Worm (Caenorhabditis elegans) whole organism, young adult: ENCODE results near the gene dpf-2.

Experiments used
- B0019.2 ChIP-seq: fragments of 200-800 bp; sonication (Bioruptor generic); conservative IDR thresholded peaks from 2 replicates; pipeline ENCODE4 v1.3.6; 2022; ENCODE audit warnings: missing genetic modification reagents, missing genetic modification characterization, missing compliant biosample characterization
- B0035.1 ChIP-seq: sonication (generic microtip); optimal IDR thresholded peaks from 2 replicates; lab custom pipeline; 2016; ENCODE audit warnings: missing genetic modification characterization, mild to moderate bottlenecking, missing compliant biosample characterization, missing genotype, missing genetic modification reagents
- B0261.1 ChIP-seq: sonication (generic microtip); optimal IDR thresholded peaks from 2 replicates; lab custom pipeline; 2016; ENCODE audit warnings: mild to moderate bottlenecking, missing genetic modification characterization, moderate library complexity, missing compliant biosample characterization
- C17E4.6 ChIP-seq: fragments of 200-800 bp; sonication (Bioruptor generic); IDR thresholded peaks from 2 replicates; pipeline ENCODE4 v1.3.6; 2022; ENCODE audit warnings: missing genetic modification reagents, missing genetic modification characterization, missing compliant biosample characterization
- D2030.7 ChIP-seq: fragments of 200-800 bp; sonication (Bioruptor generic); IDR thresholded peaks from 2 replicates; pipeline ENCODE4 v1.3.6; 2022; ENCODE audit warnings: missing genetic modification reagents, missing genetic modification characterization, missing compliant biosample characterization
- F10E7.11 ChIP-seq: sonication (generic microtip); optimal IDR thresholded peaks from 2 replicates; lab custom pipeline; 2017; ENCODE audit warnings: mild to moderate bottlenecking, missing genetic modification characterization, moderate library complexity, missing compliant biosample characterization
- F55B11.4 ChIP-seq: sonication (generic microtip); optimal IDR thresholded peaks from 2 replicates; lab custom pipeline; 2016; ENCODE audit warnings: missing compliant biosample characterization, missing genetic modification characterization, borderline replicate concordance; ENCODE audit not compliant: insufficient read depth
- F57A8.1 ChIP-seq: fragments of 200-800 bp; sonication (Bioruptor generic); optimal IDR thresholded peaks from 2 replicates; lab custom pipeline; 2018; ENCODE audit warnings: mild to moderate bottlenecking, missing genetic modification characterization, moderate library complexity, missing compliant biosample characterization
- F57C9.4 ChIP-seq: sonication (generic microtip); optimal IDR thresholded peaks from 2 replicates; lab custom pipeline; 2017; ENCODE audit warnings: mild to moderate bottlenecking, missing genetic modification characterization, missing compliant biosample characterization
- K12H6.12 ChIP-seq: fragments of 200-800 bp; sonication (Bioruptor generic); optimal IDR thresholded peaks from 2 replicates; lab custom pipeline; 2018; ENCODE audit warnings: mild to moderate bottlenecking, missing genetic modification characterization, missing compliant biosample characterization
- T07F8.4 ChIP-seq: sonication (generic microtip); optimal IDR thresholded peaks from 2 replicates; lab custom pipeline; 2016; ENCODE audit warnings: mild to moderate bottlenecking, missing genetic modification characterization, moderate library complexity, missing compliant biosample characterization
- T26A5.8 ChIP-seq: sonication (generic microtip); optimal IDR thresholded peaks from 2 replicates; lab custom pipeline; 2016; ENCODE audit warnings: missing genetic modification characterization, missing compliant biosample characterization
- Y56A3A.18 ChIP-seq: fragments of 200-800 bp; sonication (Bioruptor generic); IDR thresholded peaks from 2 replicates; pipeline ENCODE4 v1.3.6; 2022; ENCODE audit warnings: missing genetic modification reagents, missing genetic modification characterization, missing compliant biosample characterization
- Y67H2A.10 ChIP-seq: fragments of 200-800 bp; sonication (Bioruptor generic); conservative IDR thresholded peaks from 2 replicates; pipeline ENCODE4 v1.3.6; 2022; ENCODE audit warnings: missing genetic modification reagents, missing genetic modification characterization, missing compliant biosample characterization
- Y95B8A.8 ChIP-seq: fragments of 200-800 bp; sonication (Bioruptor generic); IDR thresholded peaks from 2 replicates; pipeline ENCODE4 v1.3.6; 2022; ENCODE audit warnings: missing genetic modification reagents, missing genetic modification characterization, missing compliant biosample characterization
- ZK185.1 ChIP-seq: sonication (generic microtip); optimal IDR thresholded peaks from 2 replicates; lab custom pipeline; 2016; ENCODE audit warnings: mild to moderate bottlenecking, missing genetic modification characterization, missing compliant biosample characterization; ENCODE audit not compliant: poor library complexity, severe bottlenecking
- ama-1 ChIP-seq, 3 experiments: fragments of 150-350 bp in 1 of 3; sonication (generic microtip) in 2 of 3; optimal IDR thresholded peaks; 2 replicates each; lab custom pipeline; 2014 to 2018; ENCODE audit warnings: missing biosample characterization in 2 of 3, missing genetic modification characterization in 2 of 3, missing genetic modification reagents in 2 of 3
- attf-6 ChIP-seq: fragments of 200-800 bp; sonication (Bioruptor generic); IDR thresholded peaks from 2 replicates; pipeline ENCODE4 v1.3.6; 2022; ENCODE audit warnings: missing genetic modification reagents, missing genetic modification characterization, missing compliant biosample characterization
- bed-2 ChIP-seq: fragments of 200-800 bp; sonication (Bioruptor generic); IDR thresholded peaks from 2 replicates; pipeline ENCODE4 v1.3.6; 2022; ENCODE audit warnings: missing genetic modification reagents, missing genetic modification characterization, missing compliant biosample characterization
- ceh-100 ChIP-seq: fragments of 200-800 bp; sonication (Bioruptor generic); IDR thresholded peaks from 2 replicates; pipeline ENCODE4 v1.3.6; 2022; ENCODE audit warnings: missing genetic modification reagents, missing genetic modification characterization, missing compliant biosample characterization
- ceh-27 ChIP-seq: fragments of 200-800 bp; sonication (Bioruptor generic); optimal IDR thresholded peaks from 2 replicates; lab custom pipeline; 2018; ENCODE audit warnings: mild to moderate bottlenecking, missing genetic modification characterization, moderate library complexity, missing compliant biosample characterization
- chd-7 ChIP-seq: sonication (generic microtip); optimal IDR thresholded peaks from 2 replicates; lab custom pipeline; 2016; ENCODE audit warnings: mild to moderate bottlenecking, missing genetic modification characterization, moderate library complexity, missing compliant biosample characterization
- die-1 ChIP-seq: sonication (generic microtip); optimal IDR thresholded peaks from 2 replicates; lab custom pipeline; 2016; ENCODE audit warnings: missing genotype, mild to moderate bottlenecking, missing genetic modification characterization, missing compliant biosample characterization
- dox-1 ChIP-seq: fragments of 200-800 bp; sonication (Bioruptor generic); IDR thresholded peaks from 2 replicates; pipeline ENCODE4 v1.3.6; 2022; ENCODE audit warnings: missing genetic modification reagents, missing genetic modification characterization, missing compliant biosample characterization
- dpff-1 ChIP-seq: sonication (generic microtip); optimal IDR thresholded peaks from 2 replicates; lab custom pipeline; 2017; ENCODE audit warnings: mild to moderate bottlenecking, missing genetic modification characterization, missing compliant biosample characterization
- egl-18 ChIP-seq: fragments of 200-800 bp; sonication (Bioruptor generic); IDR thresholded peaks from 2 replicates; pipeline ENCODE4 v1.3.6; 2022; ENCODE audit warnings: missing genetic modification reagents, missing genetic modification characterization, missing compliant biosample characterization
- egrh-3 ChIP-seq: fragments of 200-800 bp; sonication (Bioruptor generic); IDR thresholded peaks from 2 replicates; pipeline ENCODE4 v1.3.6; 2022; ENCODE audit warnings: missing genetic modification reagents, missing genetic modification characterization, missing compliant biosample characterization
- ets-4 ChIP-seq: fragments of 200-800 bp; sonication (Bioruptor generic); optimal IDR thresholded peaks from 2 replicates; lab custom pipeline; 2018; ENCODE audit warnings: mild to moderate bottlenecking, missing genetic modification characterization, missing compliant biosample characterization
- fkh-3 ChIP-seq: sonication (generic microtip); optimal IDR thresholded peaks from 2 replicates; lab custom pipeline; 2016; ENCODE audit warnings: mild to moderate bottlenecking, missing genetic modification characterization, missing compliant biosample characterization
- hlh-26 ChIP-seq: fragments of 200-800 bp; sonication (Bioruptor generic); conservative IDR thresholded peaks from 2 replicates; pipeline ENCODE4 v1.3.6; 2022; ENCODE audit warnings: missing genetic modification reagents, missing genetic modification characterization, missing compliant biosample characterization
- let-526 ChIP-seq: fragments of 200-800 bp; sonication (Bioruptor generic); IDR thresholded peaks from 2 replicates; pipeline ENCODE4 v1.3.6; 2022; ENCODE audit warnings: missing genetic modification reagents, missing genetic modification characterization, missing compliant biosample characterization
- let-607 ChIP-seq, 2 experiments: fragments of 200-800 bp in 1 of 2; sonication (Bioruptor generic) in 1 of 2; sonication (generic microtip) in 1 of 2; optimal IDR thresholded peaks; 2 replicates each; lab custom pipeline; 2016 to 2018; ENCODE audit warnings: mild to moderate bottlenecking in 2 of 2, missing compliant biosample characterization in 2 of 2, missing genetic modification characterization in 2 of 2, moderate library complexity in 2 of 2, missing genotype in 1 of 2
- lin-26 ChIP-seq: fragments of 200-800 bp; sonication (Bioruptor generic); IDR thresholded peaks from 2 replicates; pipeline ENCODE4 v1.3.6; 2022; ENCODE audit warnings: missing genetic modification reagents, missing genetic modification characterization, missing compliant biosample characterization
- lin-40 ChIP-seq: sonication (generic microtip); optimal IDR thresholded peaks from 2 replicates; lab custom pipeline; 2016; ENCODE audit warnings: missing genetic modification characterization, mild to moderate bottlenecking, missing compliant biosample characterization, missing genotype, missing genetic modification reagents
- lin-54 ChIP-seq: fragments of 200-800 bp; sonication (Bioruptor generic); optimal IDR thresholded peaks from 2 replicates; lab custom pipeline; 2018; ENCODE audit warnings: mild to moderate bottlenecking, missing genetic modification characterization, missing compliant biosample characterization
- lir-1 ChIP-seq: fragments of 200-800 bp; sonication (Bioruptor generic); conservative IDR thresholded peaks from 2 replicates; pipeline ENCODE4 v1.3.6; 2022; ENCODE audit warnings: missing genetic modification reagents, missing genetic modification characterization, missing compliant biosample characterization
- madf-6 ChIP-seq: fragments of 200-800 bp; sonication (Bioruptor generic); IDR thresholded peaks from 2 replicates; pipeline ENCODE4 v1.3.6; 2022; ENCODE audit warnings: missing genetic modification reagents, missing genetic modification characterization, missing compliant biosample characterization
- mel-28 ChIP-seq: sonication (generic microtip); optimal IDR thresholded peaks from 2 replicates; lab custom pipeline; 2016; ENCODE audit warnings: borderline replicate concordance, mild to moderate bottlenecking, missing genetic modification characterization, missing compliant biosample characterization
- mes-4 ChIP-seq: sonication (generic microtip); optimal IDR thresholded peaks from 2 replicates; lab custom pipeline; 2016; ENCODE audit warnings: missing genotype, missing genetic modification characterization, missing compliant biosample characterization
- nfya-2 ChIP-seq: fragments of 200-800 bp; sonication (Bioruptor generic); IDR thresholded peaks from 2 replicates; pipeline ENCODE4 v1.3.6; 2022; ENCODE audit warnings: missing genetic modification reagents, missing genetic modification characterization, missing compliant biosample characterization
- nhr-120 ChIP-seq: fragments of 200-800 bp; sonication (Bioruptor generic); IDR thresholded peaks from 2 replicates; pipeline ENCODE4 v1.3.6; 2022; ENCODE audit warnings: missing genetic modification characterization, missing compliant biosample characterization
- nhr-80 ChIP-seq: sonication (generic microtip); optimal IDR thresholded peaks from 2 replicates; lab custom pipeline; 2016; ENCODE audit warnings: missing genetic modification characterization, missing compliant biosample characterization
- nhr-90 ChIP-seq: sonication (generic microtip); optimal IDR thresholded peaks from 2 replicates; lab custom pipeline; 2016; ENCODE audit warnings: missing genotype, mild to moderate bottlenecking, missing genetic modification characterization, missing compliant biosample characterization
- tbx-9 ChIP-seq: sonication (generic microtip); optimal IDR thresholded peaks from 2 replicates; lab custom pipeline; 2016; ENCODE audit warnings: borderline replicate concordance, missing genetic modification characterization, inconsistent platforms, missing compliant biosample characterization
- tlf-1 ChIP-seq: fragments of 200-800 bp; sonication (Bioruptor generic); optimal IDR thresholded peaks from 2 replicates; lab custom pipeline; 2018; ENCODE audit warnings: mild to moderate bottlenecking, missing genetic modification characterization, missing compliant biosample characterization
- zim-3 ChIP-seq: sonication (generic microtip); optimal IDR thresholded peaks from 2 replicates; lab custom pipeline; 2017; ENCODE audit warnings: mild to moderate bottlenecking, missing genetic modification characterization, moderate library complexity, missing compliant biosample characterization
- ztf-25 ChIP-seq: fragments of 200-800 bp; sonication (Bioruptor generic); IDR thresholded peaks from 2 replicates; pipeline ENCODE4 v1.3.6; 2022; ENCODE audit warnings: missing genetic modification reagents, missing genetic modification characterization, missing compliant biosample characterization
- ztf-28 ChIP-seq: fragments of 200-800 bp; sonication (Bioruptor generic); IDR thresholded peaks from 2 replicates; pipeline ENCODE4 v1.3.6; 2022; ENCODE audit warnings: missing genetic modification reagents, missing genetic modification characterization, missing compliant biosample characterization
- ztf-3 ChIP-seq: fragments of 200-800 bp; sonication (Bioruptor generic); optimal IDR thresholded peaks from 2 replicates; lab custom pipeline; 2018; ENCODE audit warnings: mild to moderate bottlenecking, missing genetic modification characterization, missing compliant biosample characterization

Gene dpf-2

DNA sequence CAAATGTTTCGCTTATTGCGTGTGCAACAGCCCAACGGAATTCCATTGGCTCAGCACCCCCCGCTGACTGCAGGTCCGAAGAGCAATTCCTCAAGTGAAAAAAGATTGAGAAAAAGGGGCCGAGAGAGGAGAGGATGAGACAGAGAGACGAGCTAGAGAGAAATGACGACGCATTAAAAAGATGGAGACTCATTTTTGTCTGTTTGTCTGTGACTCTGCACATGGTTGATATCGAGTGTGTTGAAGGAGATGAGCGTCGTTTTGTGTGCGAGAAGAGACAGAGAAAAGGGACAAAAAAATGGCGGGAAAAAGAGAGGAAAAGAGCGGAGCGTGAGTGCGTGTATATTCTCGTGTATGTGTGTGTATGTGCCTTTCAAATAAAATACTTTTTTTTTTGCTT, 9.4 kb downstream of the dpf-2 start (continued):
- no peak for TF ChIP-seq tbx-9 (tag; lab: Kevin White, UChicago)
- 0 out of 2 replicates have a peak, but pooled peaks have one; percentile 11 for TF ChIP-seq lir-1 (GFP tag; lab: Robert Waterston, UW)
- TF ChIP-seq hlh-26 (GFP tag; lab: Robert Waterston, UW), result no peak
- no peak for TF ChIP-seq ztf-3 (GFP tag; lab: Kevin White, UChicago)
- TF ChIP-seq C17E4.6 (GFP tag; lab: Robert Waterston, UW), result no peak
- no peak for TF ChIP-seq egl-18 (GFP tag; lab: Robert Waterston, UW)
- no peak for TF ChIP-seq B0035.1
- no peak for TF ChIP-seq T26A5.8
- no peak for TF ChIP-seq F57A8.1 (GFP tag; lab: Kevin White, UChicago)
- TF ChIP-seq dox-1, result peak; percentile 77; the same call in 1 of the 2 replicates
- no peak for TF ChIP-seq D2030.7
- TF ChIP-seq ceh-27 (GFP tag; lab: Kevin White, UChicago), result peak; percentile 90
- no peak for TF ChIP-seq T07F8.4 (tag; lab: Kevin White, UChicago)
- TF ChIP-seq ceh-100 (GFP tag; lab: Robert Waterston, UW), result no peak
- no peak for TF ChIP-seq Y67H2A.10 (GFP tag; lab: Robert Waterston, UW)
- TF ChIP-seq K12H6.12, result peak; percentile 82
- no peak for TF ChIP-seq nhr-120 (GFP tag; lab: Robert Waterston, UW)
- TF ChIP-seq lin-54 (GFP tag; lab: Kevin White, UChicago), result peak; percentile 9
- no peak for TF ChIP-seq F57C9.4 (tag; lab: Kevin White, UChicago)
- no peak for TF ChIP-seq tlf-1 (GFP tag; lab: Kevin White, UChicago)
- peak; percentile 74 for TF ChIP-seq nhr-80
- no peak for TF ChIP-seq attf-6
- TF ChIP-seq B0261.1 (tag; lab: Kevin White, UChicago), result no peak
- TF ChIP-seq lin-26, result peak; percentile 64; the same call in 1 of the 2 replicates
- TF ChIP-seq Y56A3A.18, result no peak
- TF ChIP-seq zim-3 (tag; lab: Kevin White, UChicago), result no peak
- no peak for TF ChIP-seq ztf-28 (GFP tag; lab: Robert Waterston, UW)
- no peak for TF ChIP-seq mes-4 (tag; lab: Kevin White, UChicago)
- TF ChIP-seq nhr-90 (tag; lab: Kevin White, UChicago), result no peak
- TF ChIP-seq egrh-3 (GFP tag; lab: Robert Waterston, UW), result no peak; the same call in 1 of the 2 replicates
- no peak for TF ChIP-seq nfya-2 (GFP tag; lab: Robert Waterston, UW)
- TF ChIP-seq let-607 (tag; optimal IDR thresholded peaks at IDR 0.05; lab: Kevin White, UChicago), result no peak
- no peak for TF ChIP-seq ztf-25 (GFP tag; lab: Robert Waterston, UW)
- peak; percentile 53 for TF ChIP-seq chd-7 (tag; lab: Kevin White, UChicago)
- peak; percentile 58; the same call in 1 of the 2 replicates for TF ChIP-seq bed-2
- no peak; the same call in 1 of the 2 replicates for TF ChIP-seq madf-6 (GFP tag; lab: Robert Waterston, UW)
- TF ChIP-seq F55B11.4 (tag; lab: Kevin White, UChicago), result no peak
- no peak for TF ChIP-seq B0019.2 (GFP tag; lab: Robert Waterston, UW)
- TF ChIP-seq fkh-3 (tag; lab: Kevin White, UChicago), result no peak
- peak; percentile 89 for TF ChIP-seq lin-40 (tag; lab: Kevin White, UChicago)
- no peak for TF ChIP-seq let-526 (GFP tag; lab: Robert Waterston, UW)
- peak; percentile 17 for TF ChIP-seq die-1 (tag; lab: Kevin White, UChicago)
- peak; percentile 59 for TF ChIP-seq ZK185.1 (tag; lab: Kevin White, UChicago)
- TF ChIP-seq Y95B8A.8 (GFP tag; lab: Robert Waterston, UW), result no peak
- TF ChIP-seq ets-4 (GFP tag; lab: Kevin White, UChicago), result no peak
- no peak for TF ChIP-seq F10E7.11 (tag; lab: Kevin White, UChicago)
- no peak for TF ChIP-seq ama-1 (optimal IDR thresholded peaks at IDR 0.05; lab: Kevin White, UChicago)
- TF ChIP-seq ama-1 (GFP tag; optimal IDR thresholded peaks at IDR 0.05; lab: Kevin White, UChicago), result no peak
- no peak for TF ChIP-seq dpff-1 (tag; lab: Kevin White, UChicago)
- no peak for TF ChIP-seq mel-28
